Fruit fly (Drosophila melanogaster) whole organism, prepupa: ENCODE results near the gene CG11630.

Experiments
- Blimp-1 ChIP-seq: fragments of 200-800 bp; sonication (Bioruptor generic); optimal IDR thresholded peaks from 3 replicates; lab custom pipeline; 2017; ENCODE audit warnings: missing biosample characterization, missing genetic modification characterization, mild to moderate bottlenecking, moderate library complexity, missing genetic modification reagents
- CG10631 ChIP-seq: fragments of 200-800 bp; sonication (Bioruptor generic); optimal IDR thresholded peaks from 2 replicates; lab custom pipeline; 2016; ENCODE audit warnings: missing biosample characterization, missing genetic modification characterization
- CG10669 ChIP-seq: fragments of 200-800 bp; sonication (Bioruptor generic); optimal IDR thresholded peaks from 3 replicates; lab custom pipeline; 2018; ENCODE audit warnings: missing biosample characterization, mild to moderate bottlenecking, missing genetic modification characterization, moderate library complexity
- CG11762 ChIP-seq: fragments of 200-800 bp; sonication (Bioruptor generic); optimal IDR thresholded peaks from 3 replicates; lab custom pipeline; 2016; ENCODE audit warnings: missing biosample characterization, missing genetic modification characterization; ENCODE audit not compliant: insufficient read depth
- CG11902 ChIP-seq: fragments of 200-800 bp; sonication (Bioruptor generic); optimal IDR thresholded peaks from 3 replicates; lab custom pipeline; 2016; ENCODE audit warnings: missing biosample characterization, missing genetic modification characterization
- CG1621 ChIP-seq: fragments of 200-800 bp; sonication (Bioruptor generic); optimal IDR thresholded peaks from 3 replicates; lab custom pipeline; 2018; ENCODE audit warnings: missing biosample characterization, mild to moderate bottlenecking, missing genetic modification characterization
- CG16779 ChIP-seq: fragments of 200-800 bp; sonication (Bioruptor generic); optimal IDR thresholded peaks from 3 replicates; lab custom pipeline; 2017; ENCODE audit warnings: missing biosample characterization, mild to moderate bottlenecking, missing genetic modification characterization
- CG31627 ChIP-seq: fragments of 200-800 bp; sonication (Bioruptor generic); optimal IDR thresholded peaks from 3 replicates; lab custom pipeline; 2016; ENCODE audit warnings: missing biosample characterization, missing genetic modification characterization
- CG32006 ChIP-seq: fragments of 200-800 bp; sonication (Bioruptor generic); optimal IDR thresholded peaks from 3 replicates; lab custom pipeline; 2017; ENCODE audit warnings: missing biosample characterization, mild to moderate bottlenecking, missing genetic modification characterization
- CG34406 ChIP-seq: fragments of 200-800 bp; sonication (Bioruptor generic); optimal IDR thresholded peaks from 3 replicates; lab custom pipeline; 2016; ENCODE audit warnings: missing biosample characterization, missing genetic modification characterization
- CG3919 ChIP-seq: fragments of 200-800 bp; sonication (Bioruptor generic); optimal IDR thresholded peaks from 3 replicates; lab custom pipeline; 2016; ENCODE audit warnings: missing biosample characterization, missing genetic modification characterization
- CG4318 ChIP-seq: fragments of 200-800 bp; sonication (Bioruptor generic); optimal IDR thresholded peaks from 3 replicates; lab custom pipeline; 2017; ENCODE audit warnings: missing biosample characterization, mild to moderate bottlenecking, missing genetic modification characterization
- CG6163 ChIP-seq: fragments of 200-800 bp; sonication (Bioruptor generic); IDR thresholded peaks from 3 replicates; pipeline ENCODE4 v1.3.6; 2022; ENCODE audit warnings: missing biosample characterization, missing genetic modification characterization
- CG6792 ChIP-seq: fragments of 200-800 bp; sonication (Bioruptor generic); optimal IDR thresholded peaks from 3 replicates; lab custom pipeline; 2016; ENCODE audit warnings: missing biosample characterization, missing genetic modification characterization
- CG6808 ChIP-seq: fragments of 200-800 bp; sonication (Bioruptor generic); optimal IDR thresholded peaks from 3 replicates; lab custom pipeline; 2017; ENCODE audit warnings: missing biosample characterization, missing genetic modification characterization, mild to moderate bottlenecking, moderate library complexity, missing genetic modification reagents
- CG6854 ChIP-seq: fragments of 200-800 bp; sonication (Bioruptor generic); optimal IDR thresholded peaks from 2 replicates; lab custom pipeline; 2017; ENCODE audit warnings: missing biosample characterization, mild to moderate bottlenecking, missing genetic modification characterization
- CG8632 ChIP-seq: fragments of 200-800 bp; sonication (Bioruptor generic); optimal IDR thresholded peaks from 3 replicates; lab custom pipeline; 2016; ENCODE audit warnings: missing biosample characterization, missing genetic modification characterization
- Eip78C ChIP-seq: fragments of 200-800 bp; sonication (Bioruptor generic); peaks from one replicate; lab custom pipeline; 2016; ENCODE audit warnings: missing biosample characterization, missing genetic modification characterization
- Eip93F ChIP-seq: fragments of 200-800 bp; sonication (Bioruptor generic); optimal IDR thresholded peaks from 2 replicates; lab custom pipeline; 2016; ENCODE audit warnings: missing biosample characterization, mild to moderate bottlenecking, missing genetic modification characterization
- Ets21C ChIP-seq: fragments of 200-800 bp; sonication (Bioruptor generic); optimal IDR thresholded peaks from 3 replicates; lab custom pipeline; 2016; ENCODE audit warnings: missing biosample characterization, missing genetic modification characterization
- Hr38 ChIP-seq: sonication (Bioruptor generic); optimal IDR thresholded peaks from 2 replicates; lab custom pipeline; 2016; ENCODE audit warnings: missing biosample characterization, missing genetic modification characterization
- Hr39 ChIP-seq: fragments of 200-800 bp; sonication (Bioruptor generic); optimal IDR thresholded peaks from 2 replicates; lab custom pipeline; 2016; ENCODE audit warnings: missing biosample characterization, missing genetic modification characterization
- Hr4 ChIP-seq: fragments of 200-800 bp; sonication (Bioruptor generic); optimal IDR thresholded peaks from 3 replicates; lab custom pipeline; 2016; ENCODE audit warnings: missing biosample characterization, missing genetic modification characterization
- Met ChIP-seq: fragments of 200-800 bp; sonication (Bioruptor generic); optimal IDR thresholded peaks from 3 replicates; lab custom pipeline; 2016; ENCODE audit warnings: missing biosample characterization, missing genetic modification characterization
- OdsH ChIP-seq: fragments of 200-800 bp; sonication (Bioruptor generic); optimal IDR thresholded peaks from 3 replicates; lab custom pipeline; 2016; ENCODE audit warnings: missing biosample characterization, missing genetic modification characterization
- Sox102F ChIP-seq: fragments of 200-800 bp; sonication (Bioruptor generic); optimal IDR thresholded peaks from 2 replicates; lab custom pipeline; 2016; ENCODE audit warnings: missing biosample characterization, mild to moderate bottlenecking, missing genetic modification characterization
- Sox14 ChIP-seq: fragments of 200-800 bp; sonication (Bioruptor generic); optimal IDR thresholded peaks from 3 replicates; lab custom pipeline; 2016; ENCODE audit warnings: missing biosample characterization, missing genetic modification characterization
- achi ChIP-seq: fragments of 200-800 bp; sonication (Bioruptor generic); optimal IDR thresholded peaks from 3 replicates; lab custom pipeline; 2016; ENCODE audit warnings: missing biosample characterization, missing genetic modification characterization
- acj6 ChIP-seq: fragments of 200-800 bp; sonication (Bioruptor generic); optimal IDR thresholded peaks from 3 replicates; lab custom pipeline; 2016; ENCODE audit warnings: missing biosample characterization, missing genetic modification characterization
- cyc ChIP-seq: fragments of 200-800 bp; sonication (Bioruptor generic); optimal IDR thresholded peaks from 3 replicates; lab custom pipeline; 2016; ENCODE audit warnings: missing biosample characterization, missing genetic modification characterization
- dac ChIP-seq: fragments of 200-800 bp; sonication (Bioruptor generic); optimal IDR thresholded peaks from 2 replicates; lab custom pipeline; 2017; ENCODE audit warnings: missing biosample characterization, mild to moderate bottlenecking, missing genetic modification characterization
- dsx ChIP-seq: fragments of 200-800 bp; optimal IDR thresholded peaks from 3 replicates; lab custom pipeline; 2019; ENCODE audit warnings: missing biosample characterization, mild to moderate bottlenecking, missing genetic modification characterization, moderate library complexity; ENCODE audit not compliant: poor library complexity, severe bottlenecking
- eg ChIP-seq: fragments of 200-800 bp; sonication (Bioruptor generic); IDR thresholded peaks from 3 replicates; pipeline ENCODE4 v1.3.6; 2022; ENCODE audit warnings: missing biosample characterization, missing genetic modification characterization
- fkh ChIP-seq: fragments of 200-800 bp; sonication (Bioruptor generic); optimal IDR thresholded peaks from 3 replicates; lab custom pipeline; 2017; ENCODE audit warnings: missing biosample characterization, mild to moderate bottlenecking, missing genetic modification characterization, moderate library complexity
- pdm3 ChIP-seq: fragments of 200-800 bp; sonication (Bioruptor generic); optimal IDR thresholded peaks from 3 replicates; lab custom pipeline; 2016; ENCODE audit warnings: missing biosample characterization, missing genetic modification characterization
- salr ChIP-seq, 2 experiments: fragments of 200-800 bp; sonication (Bioruptor generic); optimal IDR thresholded peaks; 3 replicates each; lab custom pipeline; 2016 to 2018; ENCODE audit warnings: missing biosample characterization in 2 of 2, missing genetic modification characterization in 2 of 2, mild to moderate bottlenecking in 1 of 2
- spab ChIP-seq: fragments of 200-800 bp; sonication (Bioruptor generic); optimal IDR thresholded peaks from 2 replicates; lab custom pipeline; 2017; ENCODE audit warnings: missing biosample characterization, mild to moderate bottlenecking, missing genetic modification characterization, missing genetic modification reagents
- ss ChIP-seq, 2 experiments: fragments of 200-800 bp; sonication (Bioruptor generic); optimal IDR thresholded peaks; 2 replicates in 1 of 2; 3 replicates in 1 of 2; lab custom pipeline; 2017 to 2018; ENCODE audit warnings: mild to moderate bottlenecking in 2 of 2, missing biosample characterization in 2 of 2, missing genetic modification characterization in 2 of 2, moderate library complexity in 1 of 2
- svp ChIP-seq: fragments of 200-800 bp; sonication (Bioruptor generic); peaks from one replicate; lab custom pipeline; 2016; ENCODE audit warnings: missing biosample characterization, missing genetic modification characterization
- topi ChIP-seq: fragments of 200-800 bp; sonication (Bioruptor generic); optimal IDR thresholded peaks from 3 replicates; lab custom pipeline; 2016; ENCODE audit warnings: missing biosample characterization, missing genetic modification characterization
- vri ChIP-seq: fragments of 200-800 bp; sonication (Bioruptor generic); optimal IDR thresholded peaks from 3 replicates; lab custom pipeline; 2016; ENCODE audit warnings: missing biosample characterization, mild to moderate bottlenecking, missing genetic modification characterization

The CG11630 gene

dm6 chr2L:21754011-21754410 is 29.9 kb downstream of the CG11630 start (continued):
- TF ChIP-seq spab: no peak
- TF ChIP-seq Sox14: no peak
- TF ChIP-seq Hr4 (GFP tag; lab: Kevin White, UChicago): peak; percentile 44

dm6 chr2L:21753448-21753908 is 30.4 kb downstream of the CG11630 start:
- peak; percentile 4 for TF ChIP-seq CG6808 (GFP tag; lab: Kevin White, UChicago)
- no peak for TF ChIP-seq Sox102F (GFP tag; lab: Kevin White, UChicago)
- TF ChIP-seq CG8632 (GFP tag; lab: Kevin White, UChicago): no peak
- no peak for TF ChIP-seq CG34406 (GFP tag; lab: Kevin White, UChicago)
- peak in 1 of 2 experiments; percentile 44 for TF ChIP-seq ss (GFP tag; optimal IDR thresholded peaks at IDR 0.05; lab: Kevin White, UChicago)
- TF ChIP-seq CG31627 (GFP tag; lab: Kevin White, UChicago): no peak
- no peak for TF ChIP-seq salr (GFP tag; optimal IDR thresholded peaks at IDR 0.05; lab: Kevin White, UChicago)
- TF ChIP-seq spab: no peak
- TF ChIP-seq CG1621 (tag; lab: Kevin White, UChicago): no peak
- peak; percentile 35 for TF ChIP-seq CG6854
- TF ChIP-seq Hr39 (GFP tag; lab: Kevin White, UChicago): no peak
- TF ChIP-seq fkh (GFP tag; lab: Kevin White, UChicago): peak; percentile 16
- TF ChIP-seq Hr38 (GFP tag; lab: Kevin White, UChicago): no peak
- no peak for TF ChIP-seq CG32006 (GFP tag; lab: Kevin White, UChicago)
- TF ChIP-seq eg (GFP tag; lab: Robert Waterston, UW): no peak
- TF ChIP-seq achi (GFP tag; lab: Kevin White, UChicago): no peak
- no peak for TF ChIP-seq Hr4 (GFP tag; lab: Kevin White, UChicago)
- no peak for TF ChIP-seq acj6 (GFP tag; lab: Kevin White, UChicago)
- no peak for TF ChIP-seq Ets21C (GFP tag; lab: Kevin White, UChicago)
- TF ChIP-seq pdm3 (GFP tag; lab: Kevin White, UChicago): no peak
- no peak for TF ChIP-seq cyc
- peak; percentile 20 for TF ChIP-seq CG10669
- no peak for TF ChIP-seq CG11762 (GFP tag; lab: Kevin White, UChicago)
- peak; percentile 21 for TF ChIP-seq Met
- TF ChIP-seq Eip78C (GFP tag; lab: Kevin White, UChicago): peak; percentile 69
- peak; percentile 53 for TF ChIP-seq dsx (GFP tag; lab: Kevin White, UChicago)
- no peak for TF ChIP-seq CG16779 (tag; lab: Kevin White, UChicago)
- no peak for TF ChIP-seq CG4318 (GFP tag; lab: Kevin White, UChicago)
- TF ChIP-seq svp: peak; percentile 88
- no peak for TF ChIP-seq CG6792 (GFP tag; lab: Kevin White, UChicago)
- TF ChIP-seq topi (GFP tag; lab: Kevin White, UChicago): no peak
- no peak for TF ChIP-seq CG11902 (GFP tag; lab: Kevin White, UChicago)
- TF ChIP-seq CG3919 (GFP tag; lab: Kevin White, UChicago): no peak
- no peak for TF ChIP-seq CG10631 (GFP tag; lab: Kevin White, UChicago)
- no peak for TF ChIP-seq dac (GFP tag; lab: Kevin White, UChicago)
- TF ChIP-seq vri (GFP tag; lab: Kevin White, UChicago): peak; percentile 8

dm6 chr2L:21752798-21753197 is 31.1 kb downstream of the CG11630 start:
- TF ChIP-seq CG31627 (GFP tag; lab: Kevin White, UChicago): no peak
- TF ChIP-seq Eip78C (GFP tag; lab: Kevin White, UChicago): no peak
- no peak for TF ChIP-seq Blimp-1 (GFP tag; lab: Kevin White, UChicago)
- no peak for TF ChIP-seq CG10631 (GFP tag; lab: Kevin White, UChicago)
- no peak for TF ChIP-seq Eip93F
- no peak for TF ChIP-seq spab
- no peak for TF ChIP-seq CG34406 (GFP tag; lab: Kevin White, UChicago)
- TF ChIP-seq CG11902 (GFP tag; lab: Kevin White, UChicago): no peak
- TF ChIP-seq CG6163 (GFP tag; lab: Robert Waterston, UW): no peak
- TF ChIP-seq CG4318 (GFP tag; lab: Kevin White, UChicago): no peak
- TF ChIP-seq OdsH (GFP tag; lab: Kevin White, UChicago): no peak
- TF ChIP-seq, all 60 proteins: peak for 0
